Worm (Caenorhabditis elegans): ENCODE data around the gene col-150.

DNA sequence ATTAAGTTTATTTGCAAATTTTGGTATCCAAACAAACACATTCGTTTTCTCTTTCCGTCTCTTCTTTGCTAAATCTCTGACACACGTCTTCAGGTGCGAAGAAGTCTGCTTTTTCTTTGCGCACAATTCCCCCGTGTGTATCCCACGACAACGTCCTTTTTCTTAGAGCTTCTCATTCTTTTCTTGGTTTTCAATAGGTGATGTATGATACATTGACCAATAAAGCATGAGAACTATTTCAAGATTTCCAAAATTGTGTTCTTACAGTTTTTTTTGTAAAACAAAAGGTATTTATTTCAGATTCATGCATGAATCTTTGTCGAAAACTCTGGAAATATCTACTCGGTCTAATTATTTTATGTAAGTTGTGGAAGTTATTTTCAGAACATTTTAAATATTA, 4.7 kb downstream of the col-150 start, which contains the start of gene B0024.15:
- TF ChIP-seq fos-1 (tag; optimal IDR thresholded peaks at IDR 0.05) (no peak), tbx-2 (tag; optimal IDR thresholded peaks at IDR 0.05) (no peak), pax-3 (tag; optimal IDR thresholded peaks at IDR 0.05) (no peak)
